Worm (Caenorhabditis elegans) whole organism, late embryonic: ENCODE data around the gene F54F12.2.
A peak's percentile ranks its signal among the peaks of the same experiment; 100 is the strongest.

Experiments
- C08G9.2 ChIP-seq: sonication (generic microtip); optimal IDR thresholded peaks from 2 replicates; lab custom pipeline; 2016; ENCODE audit warnings: mild to moderate bottlenecking, missing genetic modification characterization, moderate library complexity, missing compliant biosample characterization
- C38D4.7 ChIP-seq: fragments of 200-800 bp; sonication (Bioruptor generic); optimal IDR thresholded peaks from 2 replicates; lab custom pipeline; 2018; ENCODE audit warnings: mild to moderate bottlenecking, missing genetic modification characterization, moderate library complexity, missing compliant biosample characterization
- F13H6.1 ChIP-seq: sonication (generic microtip); optimal IDR thresholded peaks from 2 replicates; lab custom pipeline; 2016; ENCODE audit warnings: missing genetic modification characterization, missing compliant biosample characterization
- K02D7.2 ChIP-seq: sonication (generic microtip); optimal IDR thresholded peaks from 2 replicates; lab custom pipeline; 2017; ENCODE audit warnings: mild to moderate bottlenecking, missing genetic modification characterization, missing compliant biosample characterization
- ahr-1 ChIP-seq: sonication (generic microtip); optimal IDR thresholded peaks from 2 replicates; lab custom pipeline; 2016; ENCODE audit warnings: missing genetic modification characterization, missing compliant biosample characterization
- ama-1 ChIP-seq: fragments of 150-350 bp; optimal IDR thresholded peaks from 2 replicates; lab custom pipeline; 2014
- ceh-22 ChIP-seq: sonication (generic microtip); optimal IDR thresholded peaks from 2 replicates; lab custom pipeline; 2017; ENCODE audit warnings: missing biosample characterization, missing genetic modification characterization
- ceh-24 ChIP-seq: sonication (generic microtip); optimal IDR thresholded peaks from 2 replicates; lab custom pipeline; 2016; ENCODE audit warnings: mild to moderate bottlenecking, missing genetic modification characterization, missing compliant biosample characterization
- ceh-30 ChIP-seq: fragments of 150-350 bp; optimal IDR thresholded peaks from 2 replicates; lab custom pipeline; 2014; ENCODE audit warnings: missing biosample characterization, missing genetic modification characterization
- ceh-31 ChIP-seq: sonication (generic microtip); optimal IDR thresholded peaks from 2 replicates; lab custom pipeline; 2016; ENCODE audit warnings: missing genetic modification characterization, missing compliant biosample characterization
- ceh-34 ChIP-seq: sonication (generic microtip); optimal IDR thresholded peaks from 2 replicates; lab custom pipeline; 2016; ENCODE audit warnings: mild to moderate bottlenecking, missing genetic modification characterization, missing compliant biosample characterization
- ceh-6 ChIP-seq: fragments of 200-800 bp; sonication (Bioruptor generic); optimal IDR thresholded peaks from 2 replicates; lab custom pipeline; 2018; ENCODE audit warnings: mild to moderate bottlenecking, missing genetic modification characterization, missing compliant biosample characterization
- che-1 ChIP-seq: sonication (generic microtip); optimal IDR thresholded peaks from 2 replicates; lab custom pipeline; 2016; ENCODE audit warnings: mild to moderate bottlenecking, missing genetic modification characterization, missing compliant biosample characterization
- dve-1 ChIP-seq: sonication (generic microtip); optimal IDR thresholded peaks from 2 replicates; lab custom pipeline; 2017; ENCODE audit warnings: antibody characterized with exemption, mild to moderate bottlenecking, missing genetic modification characterization, missing compliant biosample characterization
- elt-2 ChIP-seq: sonication (generic microtip); optimal IDR thresholded peaks from 2 replicates; lab custom pipeline; 2016; ENCODE audit warnings: missing genetic modification reagents, missing genetic modification characterization, missing compliant biosample characterization
- ets-4 ChIP-seq: sonication (generic microtip); optimal IDR thresholded peaks from 2 replicates; lab custom pipeline; 2016; ENCODE audit warnings: missing genetic modification characterization, missing compliant biosample characterization
- eyg-1 ChIP-seq: sonication (generic microtip); optimal IDR thresholded peaks from 2 replicates; lab custom pipeline; 2016; ENCODE audit warnings: missing genotype, missing genetic modification characterization, missing compliant biosample characterization
- fax-1 ChIP-seq: sonication (generic microtip); optimal IDR thresholded peaks from 2 replicates; lab custom pipeline; 2016; ENCODE audit warnings: missing genotype, missing genetic modification characterization, missing compliant biosample characterization
- fkh-6 ChIP-seq: sonication (generic microtip); optimal IDR thresholded peaks from 2 replicates; lab custom pipeline; 2016; ENCODE audit warnings: missing genetic modification characterization, missing compliant biosample characterization
- hlh-13 ChIP-seq: fragments of 200-800 bp; sonication (Bioruptor generic); optimal IDR thresholded peaks from 2 replicates; lab custom pipeline; 2018; ENCODE audit warnings: mild to moderate bottlenecking, missing genetic modification characterization, missing compliant biosample characterization
- hlh-15 ChIP-seq: sonication (generic microtip); optimal IDR thresholded peaks from 2 replicates; lab custom pipeline; 2016; ENCODE audit warnings: missing genetic modification characterization, missing compliant biosample characterization
- hlh-30 ChIP-seq: sonication (generic microtip); optimal IDR thresholded peaks from 2 replicates; lab custom pipeline; 2017; ENCODE audit warnings: antibody characterized with exemption, missing genetic modification characterization, missing compliant biosample characterization; ENCODE audit not compliant: insufficient read depth
- hlh-8 ChIP-seq: sonication (generic microtip); optimal IDR thresholded peaks from 2 replicates; lab custom pipeline; 2016; ENCODE audit warnings: missing genotype, missing genetic modification characterization, missing compliant biosample characterization
- lim-6 ChIP-seq: sonication (generic microtip); optimal IDR thresholded peaks from 2 replicates; lab custom pipeline; 2016; ENCODE audit warnings: missing genetic modification characterization, missing compliant biosample characterization
- madf-2 ChIP-seq: sonication (generic microtip); optimal IDR thresholded peaks from 2 replicates; lab custom pipeline; 2017; ENCODE audit warnings: missing genetic modification characterization, missing compliant biosample characterization
- nfya-1 ChIP-seq: sonication (generic microtip); optimal IDR thresholded peaks from 2 replicates; lab custom pipeline; 2017; ENCODE audit warnings: missing genetic modification characterization, mild to moderate bottlenecking, missing compliant biosample characterization, antibody characterized with exemption, moderate library complexity
- pag-3 ChIP-seq: sonication (generic microtip); optimal IDR thresholded peaks from 2 replicates; lab custom pipeline; 2016; ENCODE audit warnings: missing compliant biosample characterization, missing genetic modification characterization, borderline replicate concordance
- pat-9 ChIP-seq: fragments of 200-800 bp; sonication (Bioruptor generic); optimal IDR thresholded peaks from 2 replicates; lab custom pipeline; 2018; ENCODE audit warnings: mild to moderate bottlenecking, missing genetic modification characterization, moderate library complexity, missing compliant biosample characterization
- pha-2 ChIP-seq: sonication (generic microtip); optimal IDR thresholded peaks from 2 replicates; lab custom pipeline; 2017; ENCODE audit warnings: mild to moderate bottlenecking, missing genetic modification characterization, missing compliant biosample characterization
- pqm-1 ChIP-seq: sonication (generic microtip); optimal IDR thresholded peaks from 2 replicates; lab custom pipeline; 2016; ENCODE audit warnings: missing genetic modification characterization, missing compliant biosample characterization
- pros-1 ChIP-seq: fragments of 150-350 bp; optimal IDR thresholded peaks from 2 replicates; lab custom pipeline; 2014; ENCODE audit warnings: missing biosample characterization, missing genetic modification reagents, missing genetic modification characterization
- ref-2 ChIP-seq: sonication (generic microtip); optimal IDR thresholded peaks from 2 replicates; lab custom pipeline; 2016; ENCODE audit warnings: missing genetic modification characterization, missing compliant biosample characterization
- rnt-1 ChIP-seq: sonication (generic microtip); optimal IDR thresholded peaks from 2 replicates; lab custom pipeline; 2016; ENCODE audit warnings: missing genetic modification characterization, missing compliant biosample characterization
- tbx-2 ChIP-seq: sonication (generic microtip); optimal IDR thresholded peaks from 2 replicates; lab custom pipeline; 2016; ENCODE audit warnings: missing genetic modification characterization, missing compliant biosample characterization
- tbx-7 ChIP-seq: sonication (generic microtip); optimal IDR thresholded peaks from 2 replicates; lab custom pipeline; 2016; ENCODE audit warnings: missing genotype, missing genetic modification characterization, missing compliant biosample characterization
- ttx-3 ChIP-seq: sonication (generic microtip); optimal IDR thresholded peaks from 2 replicates; lab custom pipeline; 2016; ENCODE audit warnings: missing genetic modification reagents, missing genetic modification characterization, missing compliant biosample characterization
- unc-3 ChIP-seq, 2 experiments: fragments of 200-800 bp in 1 of 2; sonication (Bioruptor generic) in 1 of 2; sonication (generic microtip) in 1 of 2; conservative IDR thresholded peaks in 1 of 2; optimal IDR thresholded peaks in 1 of 2; 2 replicates each; pipeline versions ENCODE4 v1.3.6 to Lab custom; 2016 to 2022; ENCODE audit warnings: missing compliant biosample characterization in 2 of 2, missing genetic modification characterization in 2 of 2, missing genetic modification reagents in 1 of 2
- unc-42 ChIP-seq: sonication (generic microtip); optimal IDR thresholded peaks from 2 replicates; lab custom pipeline; 2016; ENCODE audit warnings: missing genotype, missing genetic modification characterization, missing compliant biosample characterization
- unc-55 ChIP-seq: sonication (generic microtip); optimal IDR thresholded peaks from 2 replicates; lab custom pipeline; 2017; ENCODE audit warnings: missing biosample characterization, missing genetic modification reagents, missing genetic modification characterization
- zip-5 ChIP-seq: sonication (generic microtip); optimal IDR thresholded peaks from 2 replicates; lab custom pipeline; 2016; ENCODE audit warnings: missing genetic modification characterization, missing compliant biosample characterization
- ztf-16 ChIP-seq: sonication (generic microtip); optimal IDR thresholded peaks from 2 replicates; lab custom pipeline; 2017; ENCODE audit warnings: missing genetic modification characterization, missing compliant biosample characterization

Gene F54F12.2

DNA sequence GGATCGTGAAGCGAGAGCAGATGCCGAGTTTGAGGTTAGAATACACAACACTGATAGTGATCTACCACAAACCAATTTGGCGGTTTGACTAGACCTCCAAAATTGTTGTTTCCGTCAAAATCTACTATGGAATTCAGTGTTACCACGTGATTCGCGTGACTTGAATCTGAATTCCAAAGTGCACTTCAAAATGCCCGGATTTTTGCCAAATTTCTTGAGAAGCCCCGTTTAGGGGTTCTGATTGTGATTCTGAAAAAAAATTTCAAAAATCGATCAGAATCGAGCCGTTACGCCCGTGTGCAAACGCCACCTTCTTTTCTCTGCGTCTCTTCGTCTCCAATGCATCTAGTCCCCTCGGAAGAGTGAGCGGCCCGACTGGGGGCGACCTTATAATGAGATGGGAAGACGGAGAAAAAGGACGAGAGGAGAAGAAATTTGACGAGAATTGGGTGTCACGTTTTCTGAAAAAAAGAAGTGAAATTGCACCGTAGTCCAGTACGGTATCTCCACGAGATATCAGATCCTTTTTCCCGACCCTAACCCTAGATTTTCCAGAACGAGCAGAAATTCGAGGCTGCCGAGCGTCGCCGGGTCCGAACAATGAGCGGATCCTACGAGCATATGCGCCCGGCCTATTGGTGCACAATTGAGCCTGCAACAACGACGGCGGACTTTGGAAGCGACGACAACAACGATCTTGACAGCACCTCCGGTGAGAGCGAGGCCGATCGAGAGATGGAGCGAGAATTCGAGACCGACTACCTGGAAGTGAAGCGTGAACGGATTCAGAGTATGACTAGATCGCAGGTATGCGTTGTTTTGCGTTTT is 31.8 kb downstream of the F54F12.2 start:
- TF ChIP-seq pha-2 (tag; lab: Kevin White, UChicago) (no peak), hlh-13 (GFP tag; lab: Kevin White, UChicago) (no peak), C38D4.7 (no peak), fkh-6 (tag; lab: Kevin White, UChicago) (no peak), K02D7.2 (tag; lab: Kevin White, UChicago) (peak; percentile 43), tbx-7 (tag; lab: Kevin White, UChicago) (no peak), hlh-15 (tag; lab: Kevin White, UChicago) (no peak), nfya-1 (peak; percentile 6), ceh-30 (tag; lab: Kevin White, UChicago) (no peak), C08G9.2 (tag; lab: Kevin White, UChicago) (peak; percentile 13), lim-6 (tag; lab: Kevin White, UChicago) (no peak), F13H6.1 (tag; lab: Kevin White, UChicago) (no peak), ceh-34 (tag; lab: Kevin White, UChicago) (peak; percentile 46), rnt-1 (no peak), elt-2 (no peak), pqm-1 (tag; lab: Kevin White, UChicago) (no peak), madf-2 (tag; lab: Kevin White, UChicago) (no peak), ama-1 (lab: Kevin White, UChicago) (peak; percentile 13), zip-5 (no peak), dve-1 (tag; lab: Kevin White, UChicago) (peak; percentile 9), ceh-24 (tag; lab: Kevin White, UChicago) (no peak), pag-3 (tag; lab: Kevin White, UChicago) (no peak), fax-1 (tag; lab: Kevin White, UChicago) (no peak), hlh-8 (tag; lab: Kevin White, UChicago) (no peak), tbx-2 (tag; lab: Kevin White, UChicago) (peak; percentile 5), ahr-1 (no peak), ets-4 (tag; lab: Kevin White, UChicago) (no peak), ceh-6 (GFP tag; lab: Kevin White, UChicago) (no peak), ztf-16 (tag; lab: Kevin White, UChicago) (no peak), ttx-3 (tag; lab: Kevin White, UChicago) (no peak), unc-3 (GFP tag; conservative IDR thresholded peaks at IDR 0.05; lab: Robert Waterston, UW) (no peak), unc-3 (tag; optimal IDR thresholded peaks at IDR 0.05; lab: Kevin White, UChicago) (no peak), ref-2 (tag; lab: Kevin White, UChicago) (no peak), unc-42 (tag; lab: Kevin White, UChicago) (no peak), hlh-30 (tag; lab: Kevin White, UChicago) (peak; percentile 58), che-1 (tag; lab: Kevin White, UChicago) (no peak), ceh-31 (peak; percentile 11), unc-55 (GFP tag; lab: Kevin White, UChicago) (no peak)
- TF ChIP-seq, all 69 proteins: peak for 9

DNA sequence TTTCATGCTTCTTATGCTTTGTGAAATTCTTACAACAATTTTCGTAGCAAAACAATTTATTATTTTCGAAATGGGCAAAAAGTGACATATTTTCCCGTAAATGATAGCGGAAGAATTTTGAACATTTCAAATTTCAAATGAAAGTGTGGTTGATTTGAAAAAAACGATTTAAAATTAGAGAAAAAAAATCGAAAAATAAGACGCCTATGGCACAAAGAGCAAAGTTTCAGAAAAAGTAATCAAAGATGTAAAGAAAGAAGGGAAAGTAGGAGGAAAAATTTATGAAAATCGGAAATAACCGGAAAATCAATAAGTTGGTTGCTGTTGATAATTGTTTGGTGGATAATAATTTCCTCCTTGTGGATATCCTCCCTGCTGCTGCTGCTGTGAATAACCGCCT is 47.6 kb downstream of the F54F12.2 start:
- no peak for TF ChIP-seq ceh-30 (tag; lab: Kevin White, UChicago)
- TF ChIP-seq C38D4.7, result no peak
- TF ChIP-seq dve-1 (tag; lab: Kevin White, UChicago), result no peak
- TF ChIP-seq C08G9.2 (tag; lab: Kevin White, UChicago), result no peak
- no peak for TF ChIP-seq F13H6.1 (tag; lab: Kevin White, UChicago)
- TF ChIP-seq ceh-22, result no peak
- TF ChIP-seq pros-1 (tag; lab: Kevin White, UChicago), result no peak
- no peak for TF ChIP-seq ttx-3 (tag; lab: Kevin White, UChicago)
- TF ChIP-seq K02D7.2 (tag; lab: Kevin White, UChicago), result no peak
- no peak for TF ChIP-seq ref-2 (tag; lab: Kevin White, UChicago)
- TF ChIP-seq eyg-1 (tag; lab: Kevin White, UChicago), result no peak
- TF ChIP-seq pat-9 (tag; lab: Kevin White, UChicago), result no peak
- no peak for TF ChIP-seq lim-6 (tag; lab: Kevin White, UChicago)
- TF ChIP-seq, all 69 proteins: peak for 0
